Fruit fly (Drosophila melanogaster) whole organism, embryonic: ENCODE data around the gene Root.

Experiments
- Atf3 ChIP-seq: fragments of 200-800 bp; sonication (Bioruptor generic); optimal IDR thresholded peaks from 3 replicates; lab custom pipeline; 2016; ENCODE audit warnings: missing biosample characterization, missing genetic modification characterization
- Bgb ChIP-seq: fragments of 200-800 bp; sonication (Bioruptor generic); IDR thresholded peaks from 2 replicates; pipeline ENCODE4 v1.3.6; 2022; ENCODE audit warnings: missing biosample characterization, missing genetic modification characterization; ENCODE audit not compliant: partially characterized antibody
- CG10366 ChIP-seq: fragments of 200-800 bp; sonication (Bioruptor generic); IDR thresholded peaks from 2 replicates; pipeline ENCODE4 v1.3.6; 2022; ENCODE audit warnings: missing biosample characterization, missing genetic modification characterization
- CG10543 ChIP-seq: fragments of 200-800 bp; sonication (Bioruptor generic); optimal IDR thresholded peaks from 3 replicates; lab custom pipeline; 2017; ENCODE audit warnings: missing biosample characterization, mild to moderate bottlenecking, missing genetic modification characterization, moderate library complexity
- CG10979 ChIP-seq: fragments of 200-800 bp; sonication (Bioruptor generic); optimal IDR thresholded peaks from 2 replicates; lab custom pipeline; 2018; ENCODE audit warnings: missing biosample characterization, mild to moderate bottlenecking, missing genetic modification characterization, moderate library complexity
- CG11723 ChIP-seq: fragments of 200-800 bp; sonication (Bioruptor generic); optimal IDR thresholded peaks from 2 replicates; lab custom pipeline; 2017; ENCODE audit warnings: missing biosample characterization, mild to moderate bottlenecking, missing genetic modification characterization
- CG12071 ChIP-seq: fragments of 200-800 bp; sonication (Bioruptor generic); optimal IDR thresholded peaks from 3 replicates; lab custom pipeline; 2018; ENCODE audit warnings: missing biosample characterization, mild to moderate bottlenecking, missing genetic modification characterization
- CG12744 ChIP-seq: fragments of 200-800 bp; sonication (Bioruptor generic); optimal IDR thresholded peaks from 2 replicates; lab custom pipeline; 2016; ENCODE audit warnings: missing biosample characterization, missing genetic modification characterization
- CG13424 ChIP-seq: fragments of 200-800 bp; sonication (Bioruptor generic); optimal IDR thresholded peaks from 2 replicates; lab custom pipeline; 2019; ENCODE audit warnings: missing biosample characterization, mild to moderate bottlenecking, missing genetic modification characterization, moderate library complexity
- CG14710 ChIP-seq: fragments of 200-800 bp; sonication (Bioruptor generic); optimal IDR thresholded peaks from 3 replicates; lab custom pipeline; 2019; ENCODE audit warnings: missing biosample characterization, mild to moderate bottlenecking, missing genetic modification characterization, moderate library complexity
- CG15514 ChIP-seq: fragments of 200-800 bp; sonication (Bioruptor generic); optimal IDR thresholded peaks from 3 replicates; lab custom pipeline; 2017; ENCODE audit warnings: missing biosample characterization, missing genetic modification characterization, mild to moderate bottlenecking, moderate library complexity, missing genetic modification reagents
- CG17385 ChIP-seq: fragments of 200-800 bp; sonication (Bioruptor generic); optimal IDR thresholded peaks from 3 replicates; lab custom pipeline; 2018; ENCODE audit warnings: missing biosample characterization, mild to moderate bottlenecking, missing genetic modification characterization
- CG18011 ChIP-seq: fragments of 200-800 bp; sonication (Bioruptor generic); optimal IDR thresholded peaks from 2 replicates; lab custom pipeline; 2017; ENCODE audit warnings: missing biosample characterization, missing genetic modification characterization, mild to moderate bottlenecking, moderate library complexity, missing genotype
- CG2678 ChIP-seq: fragments of 200-800 bp; sonication (Bioruptor generic); optimal IDR thresholded peaks from 3 replicates; lab custom pipeline; 2019; ENCODE audit warnings: missing biosample characterization, mild to moderate bottlenecking, missing genetic modification characterization, moderate library complexity
- CG3995 ChIP-seq: fragments of 200-800 bp; sonication (Bioruptor generic); optimal IDR thresholded peaks from 3 replicates; lab custom pipeline; 2016; ENCODE audit warnings: missing biosample characterization, missing genetic modification characterization
- CG4617 ChIP-seq: fragments of 200-800 bp; sonication (Bioruptor generic); optimal IDR thresholded peaks from 3 replicates; lab custom pipeline; 2016; ENCODE audit warnings: missing biosample characterization, missing genetic modification characterization, borderline replicate concordance
- CG4820 ChIP-seq: fragments of 200-800 bp; sonication (Bioruptor generic); optimal IDR thresholded peaks from 3 replicates; lab custom pipeline; 2016; ENCODE audit warnings: missing biosample characterization, missing genetic modification characterization
- CG5245 ChIP-seq: fragments of 200-800 bp; sonication (Bioruptor generic); optimal IDR thresholded peaks from 3 replicates; lab custom pipeline; 2016; ENCODE audit warnings: missing biosample characterization, missing genetic modification characterization
- CG7839 ChIP-seq: fragments of 200-800 bp; sonication (Bioruptor generic); optimal IDR thresholded peaks from 3 replicates; lab custom pipeline; 2018; ENCODE audit warnings: missing biosample characterization, mild to moderate bottlenecking, missing genetic modification characterization, moderate library complexity
- CG9876 ChIP-seq: fragments of 200-800 bp; sonication (Bioruptor generic); optimal IDR thresholded peaks from 2 replicates; lab custom pipeline; 2016; ENCODE audit warnings: missing biosample characterization, missing genetic modification characterization
- CG9932 ChIP-seq: fragments of 200-800 bp; sonication (Bioruptor generic); IDR thresholded peaks from 2 replicates; pipeline ENCODE4 v1.3.6; 2022; ENCODE audit warnings: missing biosample characterization, missing genetic modification characterization
- Camta ChIP-seq: fragments of 200-800 bp; sonication (Bioruptor generic); optimal IDR thresholded peaks from 2 replicates; lab custom pipeline; 2016; ENCODE audit warnings: missing biosample characterization, missing genetic modification characterization
- D19A ChIP-seq: fragments of 200-800 bp; optimal IDR thresholded peaks from 3 replicates; lab custom pipeline; 2019; ENCODE audit warnings: missing biosample characterization, mild to moderate bottlenecking, missing genetic modification characterization, moderate library complexity
- Hmr ChIP-seq: fragments of 200-800 bp; sonication (Bioruptor generic); optimal IDR thresholded peaks from 3 replicates; lab custom pipeline; 2017; ENCODE audit warnings: mild to moderate bottlenecking, missing biosample characterization, missing genetic modification reagents, missing genetic modification characterization
- Max ChIP-seq: fragments of 200-800 bp; sonication (Bioruptor generic); optimal IDR thresholded peaks from 2 replicates; lab custom pipeline; 2016; ENCODE audit warnings: missing biosample characterization, mild to moderate bottlenecking, missing genetic modification characterization
- Mes4 ChIP-seq: fragments of 200-800 bp; sonication (Bioruptor generic); optimal IDR thresholded peaks from 2 replicates; lab custom pipeline; 2016; ENCODE audit warnings: missing biosample characterization, missing genetic modification characterization
- Nf-YB ChIP-seq: fragments of 200-800 bp; sonication (Bioruptor generic); optimal IDR thresholded peaks from 3 replicates; lab custom pipeline; 2019; ENCODE audit warnings: missing biosample characterization, mild to moderate bottlenecking, missing genetic modification characterization, moderate library complexity
- NfI ChIP-seq: fragments of 200-800 bp; sonication (Bioruptor generic); optimal IDR thresholded peaks from 3 replicates; lab custom pipeline; 2018; ENCODE audit warnings: missing biosample characterization, mild to moderate bottlenecking, missing genetic modification characterization, moderate library complexity
- Six4 ChIP-seq: fragments of 200-800 bp; sonication (Bioruptor generic); optimal IDR thresholded peaks from 2 replicates; lab custom pipeline; 2016; ENCODE audit warnings: missing biosample characterization, missing genetic modification characterization
- az2 ChIP-seq: fragments of 200-800 bp; sonication (Bioruptor generic); optimal IDR thresholded peaks from 3 replicates; lab custom pipeline; 2016; ENCODE audit warnings: missing biosample characterization, missing genetic modification characterization
- bcd ChIP-seq: fragments of 200-800 bp; sonication (Bioruptor generic); optimal IDR thresholded peaks from 2 replicates; lab custom pipeline; 2017; ENCODE audit warnings: missing biosample characterization, mild to moderate bottlenecking, missing genetic modification characterization
- caup ChIP-seq: fragments of 200-800 bp; sonication (Bioruptor generic); optimal IDR thresholded peaks from 3 replicates; lab custom pipeline; 2017; ENCODE audit warnings: missing biosample characterization, mild to moderate bottlenecking, missing genetic modification characterization, moderate library complexity; ENCODE audit not compliant: severe bottlenecking
- crc ChIP-seq: fragments of 200-800 bp; sonication (Bioruptor generic); optimal IDR thresholded peaks from 2 replicates; lab custom pipeline; 2016; ENCODE audit warnings: missing biosample characterization, missing genetic modification characterization
- cwo ChIP-seq: fragments of 200-800 bp; sonication (Bioruptor generic); optimal IDR thresholded peaks from 3 replicates; lab custom pipeline; 2017; ENCODE audit warnings: missing biosample characterization, missing genetic modification characterization, mild to moderate bottlenecking, moderate library complexity, missing genetic modification reagents
- dan ChIP-seq: fragments of 200-800 bp; sonication (Bioruptor generic); IDR thresholded peaks from 2 replicates; pipeline ENCODE4 v1.3.6; 2022; ENCODE audit warnings: missing biosample characterization, missing genetic modification characterization
- dmrt11E ChIP-seq: fragments of 200-800 bp; sonication (Bioruptor generic); optimal IDR thresholded peaks from 3 replicates; lab custom pipeline; 2018; ENCODE audit warnings: missing biosample characterization, mild to moderate bottlenecking, missing genetic modification characterization, moderate library complexity
- ems ChIP-seq: fragments of 200-800 bp; sonication (Bioruptor generic); optimal IDR thresholded peaks from 3 replicates; lab custom pipeline; 2016; ENCODE audit warnings: missing biosample characterization, missing genetic modification characterization
- ewg ChIP-seq: fragments of 200-800 bp; sonication (Bioruptor generic); optimal IDR thresholded peaks from 3 replicates; lab custom pipeline; 2017; ENCODE audit warnings: mild to moderate bottlenecking, missing biosample characterization, missing genetic modification reagents, missing genetic modification characterization
- gem ChIP-seq: fragments of 200-800 bp; sonication (Bioruptor generic); optimal IDR thresholded peaks from 2 replicates; lab custom pipeline; 2019; ENCODE audit warnings: missing biosample characterization, mild to moderate bottlenecking, missing genetic modification characterization, moderate library complexity
- gro ChIP-seq: fragments of 200-800 bp; sonication (Bioruptor generic); optimal IDR thresholded peaks from 2 replicates; lab custom pipeline; 2016; ENCODE audit warnings: missing biosample characterization, missing genetic modification characterization
- h ChIP-seq: fragments of >200 bp; optimal IDR thresholded peaks from 2 replicates; lab custom pipeline; 2017
- ind ChIP-seq: fragments of 200-800 bp; sonication (Bioruptor generic); optimal IDR thresholded peaks from 3 replicates; lab custom pipeline; 2016; ENCODE audit warnings: missing biosample characterization, missing genetic modification characterization
- luna ChIP-seq: fragments of 200-800 bp; sonication (Bioruptor generic); optimal IDR thresholded peaks from 2 replicates; lab custom pipeline; 2016; ENCODE audit warnings: missing biosample characterization, missing genetic modification characterization
- nerfin-1 ChIP-seq: fragments of 200-800 bp; sonication (Bioruptor generic); optimal IDR thresholded peaks from 3 replicates; lab custom pipeline; 2019; ENCODE audit warnings: missing biosample characterization, mild to moderate bottlenecking, missing genetic modification characterization, moderate library complexity
- nmo ChIP-seq: fragments of 200-800 bp; sonication (Bioruptor generic); optimal IDR thresholded peaks from 2 replicates; lab custom pipeline; 2018; ENCODE audit warnings: missing biosample characterization, mild to moderate bottlenecking, missing genetic modification characterization, moderate library complexity
- odd ChIP-seq: fragments of 200-800 bp; sonication (Bioruptor generic); optimal IDR thresholded peaks from 2 replicates; lab custom pipeline; 2017; ENCODE audit warnings: missing biosample characterization, mild to moderate bottlenecking, missing genetic modification characterization
- phol ChIP-seq: fragments of 200-800 bp; sonication (Bioruptor generic); optimal IDR thresholded peaks from 3 replicates; lab custom pipeline; 2018; ENCODE audit warnings: missing biosample characterization, mild to moderate bottlenecking, missing genetic modification characterization, moderate library complexity
- pzg ChIP-seq: fragments of 200-800 bp; sonication (Bioruptor generic); optimal IDR thresholded peaks from 3 replicates; lab custom pipeline; 2018; ENCODE audit warnings: missing biosample characterization, mild to moderate bottlenecking, missing genetic modification characterization, moderate library complexity
- tx ChIP-seq: fragments of 200-800 bp; sonication (Bioruptor generic); optimal IDR thresholded peaks from 2 replicates; lab custom pipeline; 2016; ENCODE audit warnings: missing biosample characterization, missing genetic modification characterization
- yki ChIP-seq: fragments of >200 bp; optimal IDR thresholded peaks from 3 replicates; lab custom pipeline; 2018

Gene Root

DNA sequence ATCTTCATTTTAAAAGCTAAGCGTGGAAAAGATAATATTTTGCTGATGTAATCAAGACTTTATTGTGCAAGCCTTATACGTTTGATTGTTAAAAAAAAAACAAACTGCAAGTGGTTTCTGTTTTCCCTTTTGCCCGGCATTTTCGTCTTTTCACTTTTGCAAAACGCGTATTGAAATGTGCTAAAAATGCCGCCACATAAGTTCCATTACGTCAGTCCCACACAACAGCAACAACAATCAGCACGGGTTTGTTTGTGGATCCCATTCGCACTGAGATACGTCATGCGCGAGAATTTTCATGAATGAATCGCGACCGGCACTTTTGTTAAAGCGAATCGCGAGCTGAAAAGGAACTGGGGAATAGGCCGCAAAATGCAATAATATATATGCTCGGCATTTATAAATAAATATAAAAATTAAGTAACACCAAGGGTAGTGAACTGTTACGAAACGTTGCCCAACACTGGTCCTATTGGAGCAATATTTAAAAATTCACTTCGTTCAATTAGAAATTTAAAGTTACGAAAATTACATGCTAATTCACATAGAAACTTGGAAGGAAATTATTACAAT is 6.9 kb upstream of the Root start (continued):
- TF ChIP-seq Max (GFP tag; lab: Kevin White, UChicago): peak; percentile 41
- TF ChIP-seq CG11723: peak; percentile 4
- no peak for TF ChIP-seq h (lab: Kevin White, UChicago)
- TF ChIP-seq CG4820: peak; percentile 53
- peak; percentile 67 for TF ChIP-seq NfI (GFP tag; lab: Kevin White, UChicago)
- TF ChIP-seq CG9876 (GFP tag; lab: Kevin White, UChicago): no peak
- TF ChIP-seq pzg (GFP tag; lab: Kevin White, UChicago): peak; percentile 11
- TF ChIP-seq CG18011: peak; percentile 64
- TF ChIP-seq yki (lab: Kevin White, UChicago): no peak
- TF ChIP-seq CG14710 (tag; lab: Kevin White, UChicago): peak; percentile 17
- no peak for TF ChIP-seq Atf3 (GFP tag; lab: Kevin White, UChicago)
- peak; percentile 12 for TF ChIP-seq CG12744 (GFP tag; lab: Kevin White, UChicago)
- TF ChIP-seq ems: peak; percentile 65
- TF ChIP-seq nerfin-1 (tag; lab: Kevin White, UChicago): peak; percentile 92
- peak; percentile 51 for TF ChIP-seq gem (tag; lab: Kevin White, UChicago)
- TF ChIP-seq Nf-YB (GFP tag; lab: Kevin White, UChicago): no peak
- TF ChIP-seq CG2678 (tag; lab: Kevin White, UChicago): peak; percentile 46
- peak; percentile 35 for TF ChIP-seq D19A (tag; lab: Kevin White, UChicago)
- no peak for TF ChIP-seq crc
- peak; percentile 75 for TF ChIP-seq CG17385 (GFP tag; lab: Kevin White, UChicago)
- TF ChIP-seq CG10366 (GFP tag; lab: Robert Waterston, UW): no peak
- peak; percentile 50 for TF ChIP-seq CG5245 (GFP tag; lab: Kevin White, UChicago)
- TF ChIP-seq luna (GFP tag; lab: Kevin White, UChicago): no peak
- peak; percentile 84 for TF ChIP-seq ewg
- peak; percentile 57 for TF ChIP-seq CG15514 (GFP tag; lab: Kevin White, UChicago)
- peak; percentile 55 for TF ChIP-seq CG10979
- peak; percentile 4 for TF ChIP-seq CG10543
- peak; percentile 63 for TF ChIP-seq cwo
- TF ChIP-seq dmrt11E: peak; percentile 27
- TF ChIP-seq phol (tag; lab: Kevin White, UChicago): peak; percentile 21
- peak; percentile 69 for TF ChIP-seq gro (GFP tag; lab: Kevin White, UChicago)
- peak; percentile 50 for TF ChIP-seq Hmr
- peak; percentile 6 for TF ChIP-seq odd
- TF ChIP-seq dan: no peak
- TF ChIP-seq CG7839 (tag; lab: Kevin White, UChicago): peak; percentile 35
- TF ChIP-seq nmo (GFP tag; lab: Kevin White, UChicago): peak; percentile 13
- TF ChIP-seq Camta (GFP tag; lab: Kevin White, UChicago): no peak
- TF ChIP-seq CG9932: no peak
- peak; percentile 11 for TF ChIP-seq CG4617
- peak; percentile 43 for TF ChIP-seq az2 (GFP tag; lab: Kevin White, UChicago)
- TF ChIP-seq bcd (GFP tag; lab: Kevin White, UChicago): no peak
- TF ChIP-seq CG3995 (GFP tag; lab: Kevin White, UChicago): peak; percentile 56
- peak; percentile 30 for TF ChIP-seq CG12071 (GFP tag; lab: Kevin White, UChicago)
- TF ChIP-seq Six4 (GFP tag; lab: Kevin White, UChicago): peak; percentile 43
- TF ChIP-seq Bgb (GFP tag; lab: Robert Waterston, UW): no peak
- peak; percentile 18 for TF ChIP-seq Mes4
- peak; percentile 11 for TF ChIP-seq tx (GFP tag; lab: Kevin White, UChicago)
- TF ChIP-seq ind (GFP tag; lab: Kevin White, UChicago): peak; percentile 42
- peak; percentile 43 for TF ChIP-seq caup (GFP tag; lab: Kevin White, UChicago)
- TF ChIP-seq CG13424 (tag; lab: Kevin White, UChicago): peak; percentile 50
